Fruit fly (Drosophila melanogaster) whole organism, embryonic: ENCODE results near the gene ABCB7.
A peak's percentile ranks its signal among the peaks of the same experiment; 100 is the strongest.

Experiments
- Antp ChIP-seq: fragments of 200-800 bp; sonication (Bioruptor generic); optimal IDR thresholded peaks from 3 replicates; lab custom pipeline; 2016; ENCODE audit warnings: missing biosample characterization, missing genetic modification characterization
- CG10209 ChIP-seq: fragments of 200-800 bp; sonication (Bioruptor generic); optimal IDR thresholded peaks from 3 replicates; lab custom pipeline; 2017; ENCODE audit warnings: missing biosample characterization, mild to moderate bottlenecking, missing genetic modification characterization, missing genetic modification reagents
- CG12236 ChIP-seq: fragments of 200-800 bp; sonication (Bioruptor generic); optimal IDR thresholded peaks from 2 replicates; lab custom pipeline; 2016; ENCODE audit warnings: missing biosample characterization, missing genetic modification characterization
- CG14710 ChIP-seq: fragments of 200-800 bp; sonication (Bioruptor generic); optimal IDR thresholded peaks from 3 replicates; lab custom pipeline; 2019; ENCODE audit warnings: missing biosample characterization, mild to moderate bottlenecking, missing genetic modification characterization, moderate library complexity
- CG15073 ChIP-seq: fragments of 200-800 bp; sonication (Bioruptor generic); optimal IDR thresholded peaks from 2 replicates; lab custom pipeline; 2016; ENCODE audit warnings: missing biosample characterization, missing genetic modification characterization
- CG1529 ChIP-seq: fragments of 200-800 bp; sonication (Bioruptor generic); optimal IDR thresholded peaks from 3 replicates; lab custom pipeline; 2018; ENCODE audit warnings: missing biosample characterization, missing genetic modification characterization
- CG15514 ChIP-seq: fragments of 200-800 bp; sonication (Bioruptor generic); optimal IDR thresholded peaks from 3 replicates; lab custom pipeline; 2017; ENCODE audit warnings: missing biosample characterization, missing genetic modification characterization, mild to moderate bottlenecking, moderate library complexity, missing genetic modification reagents
- CG15696 ChIP-seq: fragments of 200-800 bp; sonication (Bioruptor generic); optimal IDR thresholded peaks from 2 replicates; lab custom pipeline; 2019; ENCODE audit warnings: missing biosample characterization, mild to moderate bottlenecking, missing genetic modification characterization, moderate library complexity
- CG16815 ChIP-seq: fragments of 200-800 bp; sonication (Bioruptor generic); optimal IDR thresholded peaks from 3 replicates; lab custom pipeline; 2017; ENCODE audit warnings: missing biosample characterization, mild to moderate bottlenecking, missing genetic modification characterization
- CG17802 ChIP-seq: fragments of 200-800 bp; sonication (Bioruptor generic); optimal IDR thresholded peaks from 2 replicates; lab custom pipeline; 2018; ENCODE audit warnings: missing biosample characterization, mild to moderate bottlenecking, missing genetic modification characterization, moderate library complexity
- CG1792 ChIP-seq: fragments of 200-800 bp; sonication (Bioruptor generic); optimal IDR thresholded peaks from 2 replicates; lab custom pipeline; 2016; ENCODE audit warnings: missing biosample characterization, missing genetic modification characterization
- CG2129 ChIP-seq: fragments of 200-800 bp; sonication (Bioruptor generic); IDR thresholded peaks from 2 replicates; pipeline ENCODE4 v1.3.6; 2022; ENCODE audit warnings: missing biosample characterization, missing genetic modification characterization; ENCODE audit not compliant: partially characterized antibody
- CG2889 ChIP-seq: fragments of 200-800 bp; sonication (Bioruptor generic); IDR thresholded peaks from 3 replicates; pipeline ENCODE4 v1.3.6; 2022; ENCODE audit warnings: missing biosample characterization, missing genetic modification characterization
- CG31365 ChIP-seq: fragments of 200-800 bp; sonication (Bioruptor generic); optimal IDR thresholded peaks from 2 replicates; lab custom pipeline; 2018; ENCODE audit warnings: missing biosample characterization, mild to moderate bottlenecking, missing genetic modification characterization
- CG4617 ChIP-seq: fragments of 200-800 bp; sonication (Bioruptor generic); optimal IDR thresholded peaks from 3 replicates; lab custom pipeline; 2016; ENCODE audit warnings: missing biosample characterization, missing genetic modification characterization, borderline replicate concordance
- CG4820 ChIP-seq: fragments of 200-800 bp; sonication (Bioruptor generic); optimal IDR thresholded peaks from 3 replicates; lab custom pipeline; 2016; ENCODE audit warnings: missing biosample characterization, missing genetic modification characterization
- CG6272 ChIP-seq: fragments of 200-800 bp; sonication (Bioruptor generic); IDR thresholded peaks from 2 replicates; pipeline ENCODE4 v1.3.6; 2022; ENCODE audit warnings: missing biosample characterization, missing genetic modification characterization
- CG7786 ChIP-seq: fragments of 200-800 bp; sonication (Bioruptor generic); optimal IDR thresholded peaks from 2 replicates; lab custom pipeline; 2016; ENCODE audit warnings: missing biosample characterization, missing genetic modification characterization
- CG8944 ChIP-seq: fragments of 200-800 bp; sonication (Bioruptor generic); optimal IDR thresholded peaks from 3 replicates; lab custom pipeline; 2016; ENCODE audit warnings: missing biosample characterization, missing genetic modification characterization
- CG9609 ChIP-seq: fragments of 200-800 bp; sonication (Bioruptor generic); optimal IDR thresholded peaks from 3 replicates; lab custom pipeline; 2016; ENCODE audit warnings: missing biosample characterization, missing genetic modification characterization
- CG9817 ChIP-seq: fragments of 200-800 bp; sonication (Bioruptor generic); optimal IDR thresholded peaks from 2 replicates; lab custom pipeline; 2018; ENCODE audit warnings: missing biosample characterization, mild to moderate bottlenecking, missing genetic modification characterization, moderate library complexity
- CrebB ChIP-seq: fragments of 200-800 bp; sonication (Bioruptor generic); optimal IDR thresholded peaks from 3 replicates; lab custom pipeline; 2018; ENCODE audit warnings: missing biosample characterization, mild to moderate bottlenecking, missing genetic modification characterization
- Deaf1 ChIP-seq: fragments of 200-800 bp; optimal IDR thresholded peaks from 3 replicates; lab custom pipeline; 2019; ENCODE audit warnings: missing biosample characterization, mild to moderate bottlenecking, missing genetic modification characterization, moderate library complexity
- Drgx ChIP-seq: fragments of 200-800 bp; sonication (Bioruptor generic); IDR thresholded peaks from 2 replicates; pipeline ENCODE4 v1.3.6; 2022; ENCODE audit warnings: missing biosample characterization, missing genetic modification characterization
- Kr ChIP-seq: fragments of 200-800 bp; sonication (Bioruptor generic); optimal IDR thresholded peaks from 2 replicates; lab custom pipeline; 2017; ENCODE audit warnings: missing biosample characterization, mild to moderate bottlenecking, missing genetic modification characterization
- Max ChIP-seq: fragments of 200-800 bp; sonication (Bioruptor generic); optimal IDR thresholded peaks from 2 replicates; lab custom pipeline; 2016; ENCODE audit warnings: missing biosample characterization, mild to moderate bottlenecking, missing genetic modification characterization
- NC2α ChIP-seq: fragments of 200-800 bp; sonication (Bioruptor generic); optimal IDR thresholded peaks from 2 replicates; lab custom pipeline; 2016; ENCODE audit warnings: missing biosample characterization, missing genetic modification characterization
- Neu2 ChIP-seq: fragments of 200-800 bp; sonication (Bioruptor generic); optimal IDR thresholded peaks from 3 replicates; lab custom pipeline; 2016; ENCODE audit warnings: missing biosample characterization, missing genetic modification characterization, borderline replicate concordance
- Rx ChIP-seq: fragments of 200-800 bp; sonication (Bioruptor generic); IDR thresholded peaks from 2 replicates; pipeline ENCODE4 v1.3.6; 2022; ENCODE audit warnings: missing biosample characterization, missing genetic modification characterization
- Trl ChIP-seq, 3 experiments: fragments of >200 bp in 2 of 3; fragments of 200-800 bp in 1 of 3; sonication (Bioruptor generic) in 1 of 3; optimal IDR thresholded peaks; 2 replicates in 1 of 3; 3 replicates in 2 of 3; lab custom pipeline; 2016 to 2017; ENCODE audit warnings: missing biosample characterization in 1 of 3, missing genetic modification characterization in 1 of 3
- ab ChIP-seq: fragments of 200-800 bp; sonication (Bioruptor generic); optimal IDR thresholded peaks from 2 replicates; lab custom pipeline; 2016; ENCODE audit warnings: missing biosample characterization, missing genetic modification characterization
- ac ChIP-seq: fragments of 200-800 bp; sonication (Bioruptor generic); optimal IDR thresholded peaks from 3 replicates; lab custom pipeline; 2017; ENCODE audit warnings: missing biosample characterization, mild to moderate bottlenecking, missing genetic modification characterization
- ase ChIP-seq: fragments of 200-800 bp; sonication (Bioruptor generic); IDR thresholded peaks from 3 replicates; pipeline ENCODE4 v1.3.6; 2022; ENCODE audit warnings: missing biosample characterization, missing genetic modification characterization
- az2 ChIP-seq: fragments of 200-800 bp; sonication (Bioruptor generic); optimal IDR thresholded peaks from 3 replicates; lab custom pipeline; 2016; ENCODE audit warnings: missing biosample characterization, missing genetic modification characterization
- cad ChIP-seq: fragments of >200 bp; optimal IDR thresholded peaks from 2 replicates; lab custom pipeline; 2017; ENCODE audit warnings: missing biosample characterization, missing genetic modification characterization
- chif ChIP-seq, 2 experiments: fragments of 200-800 bp; sonication (Bioruptor generic); optimal IDR thresholded peaks; 3 replicates each; lab custom pipeline; 2016; ENCODE audit warnings: missing biosample characterization in 2 of 2, missing genetic modification characterization in 2 of 2
- chm ChIP-seq: fragments of 200-800 bp; sonication (Bioruptor generic); IDR thresholded peaks from 2 replicates; pipeline ENCODE4 v1.3.6; 2022; ENCODE audit warnings: missing biosample characterization, missing genetic modification characterization
- crc ChIP-seq: fragments of 200-800 bp; sonication (Bioruptor generic); optimal IDR thresholded peaks from 2 replicates; lab custom pipeline; 2016; ENCODE audit warnings: missing biosample characterization, missing genetic modification characterization
- dpn ChIP-seq, 2 experiments: fragments of 200-800 bp; sonication (Bioruptor generic); optimal IDR thresholded peaks; 3 replicates each; lab custom pipeline; 2016; ENCODE audit warnings: missing biosample characterization in 2 of 2, missing genetic modification characterization in 2 of 2
- eve ChIP-seq, 2 experiments: fragments of >200 bp; optimal IDR thresholded peaks; 2 replicates each; lab custom pipeline; 2017; ENCODE audit warnings: missing biosample characterization in 2 of 2, missing genetic modification characterization in 2 of 2
- ftz-f1 ChIP-seq: fragments of 200-800 bp; sonication (Bioruptor generic); optimal IDR thresholded peaks from 2 replicates; lab custom pipeline; 2016; ENCODE audit warnings: missing biosample characterization, missing genetic modification characterization
- fu2 ChIP-seq: fragments of 200-800 bp; sonication (Bioruptor generic); optimal IDR thresholded peaks from 2 replicates; lab custom pipeline; 2016; ENCODE audit warnings: missing biosample characterization, missing genetic modification characterization
- jing ChIP-seq: fragments of 200-800 bp; sonication (Bioruptor generic); optimal IDR thresholded peaks from 2 replicates; lab custom pipeline; 2018; ENCODE audit warnings: missing biosample characterization, mild to moderate bottlenecking, missing genetic modification characterization
- jumu ChIP-seq: fragments of 200-800 bp; sonication (Bioruptor generic); optimal IDR thresholded peaks from 3 replicates; lab custom pipeline; 2016; ENCODE audit warnings: missing biosample characterization, missing genetic modification characterization
- knrl ChIP-seq: fragments of 200-800 bp; sonication (Bioruptor generic); IDR thresholded peaks from 3 replicates; pipeline ENCODE4 v1.3.6; 2022; ENCODE audit warnings: missing biosample characterization, missing genetic modification characterization; ENCODE audit not compliant: partially characterized antibody
- pan ChIP-seq, 4 experiments: fragments of >200 bp in 3 of 4; fragments of 200-800 bp in 1 of 4; sonication (Bioruptor generic) in 1 of 4; optimal IDR thresholded peaks in 3 of 4; IDR thresholded peaks in 1 of 4; 2 replicates each; pipeline versions ENCODE4 v1.3.6 to Lab custom; 2017 to 2022; ENCODE audit warnings: missing biosample characterization in 2 of 4, missing genetic modification characterization in 2 of 4, mixed read lengths in 1 of 4
- scrt ChIP-seq: fragments of 200-800 bp; sonication (Bioruptor generic); optimal IDR thresholded peaks from 2 replicates; lab custom pipeline; 2018; ENCODE audit warnings: missing biosample characterization, mild to moderate bottlenecking, missing genetic modification characterization, moderate library complexity
- vfl ChIP-seq: fragments of 200-800 bp; sonication (Bioruptor generic); optimal IDR thresholded peaks from 2 replicates; lab custom pipeline; 2016; ENCODE audit warnings: missing biosample characterization, missing genetic modification characterization

ABCB7 gene

DNA sequence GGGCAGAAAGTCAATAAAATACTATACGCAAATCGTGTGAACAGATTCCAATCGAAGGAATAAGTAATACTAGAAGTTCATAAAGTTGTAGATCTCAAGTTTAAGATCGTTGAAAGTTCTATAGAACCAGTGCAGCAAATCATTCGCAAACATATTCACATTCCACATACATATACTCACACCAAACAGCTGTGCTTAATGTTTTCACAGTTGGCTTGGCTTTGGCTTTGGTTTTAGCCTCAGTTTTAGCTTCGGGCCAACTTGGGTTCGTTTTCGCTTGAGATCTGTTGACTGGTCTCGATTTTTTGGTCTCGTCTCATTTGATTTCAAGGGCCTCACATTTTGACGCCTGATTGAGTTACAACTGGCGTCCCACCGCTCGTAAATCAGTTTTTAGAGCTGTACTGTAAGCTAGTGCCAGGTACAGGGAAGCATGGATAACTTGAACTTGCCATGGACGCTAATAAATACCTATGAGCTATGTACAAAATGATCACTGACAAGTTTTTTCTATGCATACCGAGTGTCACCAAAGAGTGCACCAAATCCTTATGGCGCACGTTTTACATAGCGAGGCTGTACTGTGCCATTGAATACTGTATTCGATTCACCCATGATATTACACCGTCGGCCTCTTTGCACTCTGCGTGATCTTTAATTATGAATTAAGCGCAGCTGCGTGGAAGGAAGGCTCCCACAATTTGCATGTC is 30.9 kb upstream of the ABCB7 start (continued):
- peak; percentile 85 for TF ChIP-seq crc
- no peak for TF ChIP-seq CG15073 (GFP tag; lab: Kevin White, UChicago)
- TF ChIP-seq ftz-f1 (GFP tag; lab: Kevin White, UChicago) = no peak
- peak; percentile 92 for TF ChIP-seq Antp (GFP tag; lab: Kevin White, UChicago)
- no peak for TF ChIP-seq Neu2 (GFP tag; lab: Kevin White, UChicago)
- TF ChIP-seq scrt (GFP tag; lab: Kevin White, UChicago) = peak; percentile 66
- no peak for TF ChIP-seq eve (GFP tag; optimal IDR thresholded peaks at IDR 0.05; lab: Kevin White, UChicago)
- peak; percentile 45 for TF ChIP-seq Deaf1
- TF ChIP-seq CG15696 = peak; percentile 69
- TF ChIP-seq jumu (GFP tag; lab: Kevin White, UChicago) = peak; percentile 65
- peak; percentile 80 for TF ChIP-seq CG7786 (GFP tag; lab: Kevin White, UChicago)
- TF ChIP-seq Rx (GFP tag; lab: Robert Waterston, UW) = peak; percentile 84
- peak; percentile 89 for TF ChIP-seq chm (GFP tag; lab: Robert Waterston, UW)
- peak; percentile 46 for TF ChIP-seq CG14710 (tag; lab: Kevin White, UChicago)
- peak; percentile 61 for TF ChIP-seq az2 (GFP tag; lab: Kevin White, UChicago)
- peak; percentile 22 for TF ChIP-seq CG1529 (GFP tag; lab: Kevin White, UChicago)
- TF ChIP-seq CG15514 (GFP tag; lab: Kevin White, UChicago) = peak; percentile 70
- peak; percentile 48 for TF ChIP-seq CG12236
- TF ChIP-seq CG4820 = peak; percentile 84
- peak; percentile 52 for TF ChIP-seq fu2 (GFP tag; lab: Kevin White, UChicago)
- peak; percentile 50 for TF ChIP-seq CrebB (tag; lab: Kevin White, UChicago)
- no peak for TF ChIP-seq Trl (optimal IDR thresholded peaks at IDR 0.05; lab: Kevin White, UChicago)
- peak; percentile 88 for TF ChIP-seq Trl (GFP tag; optimal IDR thresholded peaks at IDR 0.05; lab: Kevin White, UChicago)
- no peak for TF ChIP-seq ac (GFP tag; lab: Kevin White, UChicago)
- peak; percentile 53 for TF ChIP-seq CG9609 (GFP tag; lab: Kevin White, UChicago)
- peak; percentile 76 for TF ChIP-seq CG8944
- TF ChIP-seq CG2889 (GFP tag; lab: Robert Waterston, UW) = peak; percentile 87
- TF ChIP-seq cad = no peak
- peak; percentile 57 to 71 for TF ChIP-seq chif (GFP tag; optimal IDR thresholded peaks at IDR 0.05; lab: Kevin White, UChicago)
- TF ChIP-seq ase = 0 out of 3 replicates have a peak, but pooled peaks have one; percentile 43
- no peak for TF ChIP-seq pan (optimal IDR thresholded peaks at IDR 0.05; lab: Kevin White, UChicago)
- TF ChIP-seq pan (GFP tag; optimal IDR thresholded peaks at IDR 0.05 in 1 of 2, IDR thresholded peaks at IDR 0.05 in 1 of 2) = peak in 1 of 2 experiments; percentile 89
- TF ChIP-seq jing (GFP tag; lab: Kevin White, UChicago) = peak; percentile 29
- TF ChIP-seq CG6272 = peak; percentile 85
- peak; percentile 58 for TF ChIP-seq CG31365 (tag; lab: Kevin White, UChicago)
- peak; percentile 82 for TF ChIP-seq Drgx (GFP tag; lab: Robert Waterston, UW)
- peak; percentile 36 for TF ChIP-seq CG4617 (GFP tag; lab: Kevin White, UChicago)
- peak; percentile 89 for TF ChIP-seq dpn (GFP tag; optimal IDR thresholded peaks at IDR 0.05; lab: Kevin White, UChicago)
- TF ChIP-seq CG17802 (tag; lab: Kevin White, UChicago) = peak; percentile 56
- TF ChIP-seq vfl (GFP tag; lab: Kevin White, UChicago) = peak; percentile 33
- TF ChIP-seq Max = peak; percentile 73
- TF ChIP-seq ab (GFP tag; lab: Kevin White, UChicago) = peak; percentile 69
- peak; percentile 88 for TF ChIP-seq CG1792 (GFP tag; lab: Kevin White, UChicago)
- no peak for TF ChIP-seq Kr
- TF ChIP-seq CG16815 (GFP tag; lab: Kevin White, UChicago) = peak; percentile 42
- no peak for TF ChIP-seq CG2129 (GFP tag; lab: Robert Waterston, UW)
- TF ChIP-seq knrl = no peak
- no peak for TF ChIP-seq NC2α (GFP tag; lab: Kevin White, UChicago)
- peak; percentile 70 for TF ChIP-seq CG10209
- TF ChIP-seq CG9817 (tag; lab: Kevin White, UChicago) = peak; percentile 90
